Worm (Caenorhabditis elegans) whole organism, midembryonic: ENCODE data around the gene gsp-1.

Experiments used
- T22C8.4 ChIP-seq: fragments of 200-800 bp; sonication (Bioruptor generic); IDR thresholded peaks from 2 replicates; pipeline ENCODE4 v1.3.6; 2022; ENCODE audit warnings: missing genetic modification characterization, missing compliant biosample characterization
- cog-1 ChIP-seq: sonication (generic microtip); optimal IDR thresholded peaks from 2 replicates; lab custom pipeline; 2016; ENCODE audit warnings: missing genetic modification characterization, missing compliant biosample characterization
- flt-1 ChIP-seq: fragments of 200-800 bp; sonication (Bioruptor generic); IDR thresholded peaks from 2 replicates; pipeline ENCODE4 v1.3.6; 2022; ENCODE audit warnings: missing genetic modification characterization, missing compliant biosample characterization
- klf-2 ChIP-seq: fragments of 200-800 bp; sonication (Bioruptor generic); conservative IDR thresholded peaks from 2 replicates; pipeline ENCODE4 v1.3.6; 2022; ENCODE audit warnings: missing genetic modification reagents, missing genetic modification characterization, missing compliant biosample characterization
- med-1 ChIP-seq: sonication (generic microtip); optimal IDR thresholded peaks from 2 replicates; lab custom pipeline; 2017; ENCODE audit warnings: missing genetic modification characterization, mild to moderate bottlenecking, missing compliant biosample characterization, antibody characterized with exemption, missing genetic modification reagents; ENCODE audit not compliant: insufficient read depth
- ref-1 ChIP-seq: fragments of 200-800 bp; sonication (Bioruptor generic); conservative IDR thresholded peaks from 2 replicates; pipeline ENCODE4 v1.3.6; 2022; ENCODE audit warnings: missing genetic modification reagents, missing genetic modification characterization, missing compliant biosample characterization
- tab-1 ChIP-seq: fragments of 200-800 bp; sonication (Bioruptor generic); IDR thresholded peaks from 2 replicates; pipeline ENCODE4 v1.3.6; 2022; ENCODE audit warnings: missing genetic modification characterization, missing compliant biosample characterization
- ztf-23 ChIP-seq: fragments of 200-800 bp; sonication (Bioruptor generic); IDR thresholded peaks from 2 replicates; pipeline ENCODE4 v1.3.6; 2022; ENCODE audit warnings: missing genetic modification reagents, missing genetic modification characterization, missing compliant biosample characterization
- ztf-29 ChIP-seq: fragments of 200-800 bp; sonication (Bioruptor generic); IDR thresholded peaks from 2 replicates; pipeline ENCODE4 v1.3.6; 2022; ENCODE audit warnings: missing genetic modification reagents, missing genetic modification characterization, missing compliant biosample characterization

Gene gsp-1

DNA sequence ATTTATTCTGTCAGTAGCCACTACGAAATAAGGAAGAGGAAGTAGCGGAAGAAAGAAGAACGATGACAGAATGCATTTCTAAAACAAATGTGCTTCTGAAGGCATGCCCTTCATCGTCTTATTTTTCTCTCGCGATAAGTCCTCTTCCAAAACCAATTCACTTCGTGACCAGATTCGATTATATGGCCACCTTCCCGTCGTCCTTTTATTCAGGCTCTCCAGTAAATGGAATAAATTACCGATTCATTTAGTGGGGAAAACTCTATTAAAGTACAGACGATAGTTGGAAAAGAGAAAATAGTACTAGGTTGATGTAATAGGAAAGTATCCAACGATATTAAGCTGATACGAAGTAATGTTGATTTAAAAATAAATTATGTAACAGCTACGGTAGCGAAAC, 39.1 kb downstream of the gsp-1 start:
- no peak for TF ChIP-seq flt-1 (GFP tag; lab: Robert Waterston, UW)
- TF ChIP-seq cog-1 (tag; lab: Kevin White, UChicago), result no peak
- no peak for TF ChIP-seq ref-1 (GFP tag; lab: Robert Waterston, UW)
- TF ChIP-seq ztf-23 (GFP tag; lab: Robert Waterston, UW), result no peak

- TF ChIP-seq ztf-29 (GFP tag; lab: Robert Waterston, UW) (no peak), med-1 (GFP tag; lab: Kevin White, UChicago) (no peak), ztf-23 (GFP tag; lab: Robert Waterston, UW) (no peak), cog-1 (tag; lab: Kevin White, UChicago) (no peak), T22C8.4 (GFP tag; lab: Robert Waterston, UW) (no peak), tab-1 (no peak), flt-1 (GFP tag; lab: Robert Waterston, UW) (no peak), ref-1 (GFP tag; lab: Robert Waterston, UW) (no peak), klf-2 (GFP tag; lab: Robert Waterston, UW) (no peak)
Measured at ce11 chrV:10721912-10722426, 39.7 kb downstream of the gsp-1 start.

DNA sequence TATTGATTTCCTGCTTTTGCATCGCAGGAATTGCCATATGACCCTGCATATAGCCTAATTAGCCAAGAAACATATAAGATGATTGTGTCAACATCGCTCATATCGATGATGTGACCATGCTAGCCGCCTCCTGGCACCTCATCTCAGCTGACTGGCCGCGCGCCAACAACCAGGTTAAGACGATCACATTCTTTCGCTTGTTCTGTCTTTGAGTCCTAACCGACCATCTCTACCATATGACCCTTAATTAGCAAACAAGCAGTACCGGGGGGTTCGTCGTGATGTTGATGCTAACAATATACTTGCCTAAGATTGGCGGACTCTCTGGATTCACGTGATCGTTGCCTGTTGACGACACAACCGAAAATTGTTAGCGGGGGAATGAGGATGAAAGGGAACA, 40.4 kb downstream of the gsp-1 start:
- no peak for TF ChIP-seq ref-1 (GFP tag; lab: Robert Waterston, UW)
- TF ChIP-seq T22C8.4 (GFP tag; lab: Robert Waterston, UW), result no peak
- no peak for TF ChIP-seq klf-2 (GFP tag; lab: Robert Waterston, UW)
- TF ChIP-seq cog-1 (tag; lab: Kevin White, UChicago), result no peak
- no peak for TF ChIP-seq med-1 (GFP tag; lab: Kevin White, UChicago)
- no peak for TF ChIP-seq ztf-23 (GFP tag; lab: Robert Waterston, UW)
- TF ChIP-seq tab-1, result no peak
- TF ChIP-seq flt-1 (GFP tag; lab: Robert Waterston, UW), result no peak
- no peak for TF ChIP-seq ztf-29 (GFP tag; lab: Robert Waterston, UW)

ce11 chrV:10723181-10723580, 41.0 kb downstream of the gsp-1 start:
- TF ChIP-seq T22C8.4 (GFP tag; lab: Robert Waterston, UW) (no peak), flt-1 (GFP tag; lab: Robert Waterston, UW) (no peak), med-1 (GFP tag; lab: Kevin White, UChicago) (no peak), klf-2 (GFP tag; lab: Robert Waterston, UW) (no peak), ztf-23 (GFP tag; lab: Robert Waterston, UW) (no peak), tab-1 (no peak), ztf-29 (GFP tag; lab: Robert Waterston, UW) (no peak), cog-1 (tag; lab: Kevin White, UChicago) (no peak), ref-1 (GFP tag; lab: Robert Waterston, UW) (no peak)

ce11 chrV:10723583-10723982, 41.4 kb downstream of the gsp-1 start:
- TF ChIP-seq ztf-23 (GFP tag; lab: Robert Waterston, UW) (no peak), med-1 (GFP tag; lab: Kevin White, UChicago) (no peak), ztf-29 (GFP tag; lab: Robert Waterston, UW) (no peak), flt-1 (GFP tag; lab: Robert Waterston, UW) (no peak), tab-1 (no peak), cog-1 (tag; lab: Kevin White, UChicago) (no peak), T22C8.4 (GFP tag; lab: Robert Waterston, UW) (no peak), klf-2 (GFP tag; lab: Robert Waterston, UW) (no peak), ref-1 (GFP tag; lab: Robert Waterston, UW) (no peak)

- TF ChIP-seq ztf-23 (GFP tag; lab: Robert Waterston, UW) (no peak), klf-2 (GFP tag; lab: Robert Waterston, UW) (no peak), med-1 (GFP tag; lab: Kevin White, UChicago) (no peak), tab-1 (no peak), ref-1 (GFP tag; lab: Robert Waterston, UW) (no peak), cog-1 (tag; lab: Kevin White, UChicago) (no peak), flt-1 (GFP tag; lab: Robert Waterston, UW) (no peak), ztf-29 (GFP tag; lab: Robert Waterston, UW) (no peak), T22C8.4 (GFP tag; lab: Robert Waterston, UW) (no peak)
Measured at ce11 chrV:10724472-10724871, 42.2 kb downstream of the gsp-1 start.

- TF ChIP-seq flt-1 (GFP tag; lab: Robert Waterston, UW), result no peak
Measured at ce11 chrV:10725424-10725951, 43.3 kb downstream of the gsp-1 start.

DNA sequence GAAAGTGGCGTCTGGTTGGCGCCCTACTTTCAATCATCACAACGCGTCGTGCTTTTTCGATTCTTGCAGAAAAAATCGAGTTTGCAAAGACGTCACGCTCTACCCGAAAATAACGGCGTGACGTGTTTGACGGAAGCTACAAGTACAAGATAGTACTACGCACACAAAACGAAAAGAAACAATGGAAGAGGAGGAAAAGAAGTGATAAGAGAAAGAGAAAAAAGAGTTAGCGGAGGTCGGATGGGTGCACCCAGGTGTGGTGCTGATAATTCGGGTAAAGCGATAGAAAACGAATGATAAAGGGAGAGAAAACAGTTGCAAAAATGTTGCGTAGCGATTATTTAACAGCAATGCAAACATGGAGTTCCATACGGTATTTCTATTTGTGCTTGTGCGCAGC, 44.5 kb downstream of the gsp-1 start:
- TF ChIP-seq T22C8.4 (GFP tag; lab: Robert Waterston, UW), result no peak
- TF ChIP-seq tab-1, result no peak
- no peak for TF ChIP-seq cog-1 (tag; lab: Kevin White, UChicago)
- TF ChIP-seq ref-1 (GFP tag; lab: Robert Waterston, UW), result no peak
- TF ChIP-seq med-1 (GFP tag; lab: Kevin White, UChicago), result no peak
- TF ChIP-seq klf-2 (GFP tag; lab: Robert Waterston, UW), result no peak
- no peak for TF ChIP-seq ztf-29 (GFP tag; lab: Robert Waterston, UW)
- TF ChIP-seq ztf-23 (GFP tag; lab: Robert Waterston, UW), result no peak
- no peak for TF ChIP-seq flt-1 (GFP tag; lab: Robert Waterston, UW)

DNA sequence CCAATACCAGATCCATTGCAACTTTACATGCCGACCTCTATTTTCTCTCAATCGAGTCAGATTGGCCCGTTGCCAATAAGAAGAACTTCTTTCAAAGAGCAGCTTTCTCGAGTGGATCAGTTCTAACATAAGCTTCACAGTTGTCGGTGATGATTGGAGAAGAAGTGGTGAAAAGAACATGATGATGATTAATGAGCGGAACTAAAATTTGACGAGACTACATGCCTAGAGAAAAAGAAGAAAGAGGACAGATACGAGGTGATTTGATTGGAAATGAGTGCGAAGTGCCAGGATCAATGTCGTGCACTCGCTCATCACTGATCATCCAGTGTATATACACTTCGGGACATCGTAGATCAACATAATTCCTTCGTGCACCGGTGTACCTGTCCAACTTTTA, 45.4 kb downstream of the gsp-1 start:
- no peak for TF ChIP-seq ztf-29 (GFP tag; lab: Robert Waterston, UW)
- TF ChIP-seq ztf-23 (GFP tag; lab: Robert Waterston, UW), result no peak
- no peak for TF ChIP-seq med-1 (GFP tag; lab: Kevin White, UChicago)
- TF ChIP-seq T22C8.4 (GFP tag; lab: Robert Waterston, UW), result no peak
- TF ChIP-seq cog-1 (tag; lab: Kevin White, UChicago), result no peak
- no peak for TF ChIP-seq ref-1 (GFP tag; lab: Robert Waterston, UW)
- no peak for TF ChIP-seq tab-1
- no peak for TF ChIP-seq klf-2 (GFP tag; lab: Robert Waterston, UW)
